Worm (Caenorhabditis elegans): ENCODE data around the gene clec-78.
A peak's percentile ranks its signal among the peaks of the same experiment; 100 is the strongest.

The clec-78 gene

DNA sequence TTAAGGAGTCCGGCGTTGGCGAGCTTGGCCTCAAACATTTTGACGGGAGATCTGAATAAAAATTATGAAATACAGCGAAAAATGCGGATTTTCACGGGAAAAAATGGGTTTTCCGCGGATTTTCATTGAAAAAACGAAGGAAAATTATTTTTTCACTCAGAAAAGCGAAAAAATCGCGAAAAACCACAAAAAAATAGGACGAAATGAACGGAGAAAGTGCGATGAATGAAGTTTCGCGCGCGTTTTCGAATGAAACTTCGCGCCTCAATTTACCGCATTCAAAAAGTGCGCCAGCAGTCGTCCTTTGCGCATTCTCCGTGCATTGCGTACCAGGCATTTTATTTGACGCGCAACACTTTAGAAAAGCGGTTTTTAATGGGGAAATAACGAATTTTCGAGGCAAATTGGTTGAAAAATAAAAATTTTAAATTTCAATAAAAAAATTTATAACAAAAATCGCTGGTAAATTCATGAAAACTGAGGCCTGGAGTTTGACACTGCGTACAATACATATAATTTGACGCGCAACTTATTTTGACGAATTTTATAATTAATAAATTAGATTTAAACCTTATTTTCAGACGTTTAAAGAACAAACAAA lies 60.6 kb downstream of the clec-78 start, which contains the start of gene pcn-1:
pcn-1 (minus strand) TSS at position 51 of the 601 bp plus-strand sequence.
- TF ChIP-seq flt-1 (GFP tag; IDR thresholded peaks at IDR 0.05): no peak
- TF ChIP-seq ets-7 (tag; optimal IDR thresholded peaks at IDR 0.05): no peak
- no peak for TF ChIP-seq ceh-36 (tag; optimal IDR thresholded peaks at IDR 0.05)
- no peak for TF ChIP-seq aly-1 (tag; optimal IDR thresholded peaks at IDR 0.05)
- 0 out of 2 replicates have a peak, but pooled peaks have one; percentile 14 for TF ChIP-seq pes-1 (GFP tag; IDR thresholded peaks at IDR 0.05)
- no peak for TF ChIP-seq hmbx-1 (tag; optimal IDR thresholded peaks at IDR 0.05)
- no peak for TF ChIP-seq tbx-11 (GFP tag; IDR thresholded peaks at IDR 0.05)
- TF ChIP-seq hmg-4 (GFP tag; optimal IDR thresholded peaks at IDR 0.05): peak; percentile 29
- no peak for TF ChIP-seq scrt-1 (GFP tag; IDR thresholded peaks at IDR 0.05)
- TF ChIP-seq F13C5.2 (tag; optimal IDR thresholded peaks at IDR 0.05): peak; percentile 49

DNA sequence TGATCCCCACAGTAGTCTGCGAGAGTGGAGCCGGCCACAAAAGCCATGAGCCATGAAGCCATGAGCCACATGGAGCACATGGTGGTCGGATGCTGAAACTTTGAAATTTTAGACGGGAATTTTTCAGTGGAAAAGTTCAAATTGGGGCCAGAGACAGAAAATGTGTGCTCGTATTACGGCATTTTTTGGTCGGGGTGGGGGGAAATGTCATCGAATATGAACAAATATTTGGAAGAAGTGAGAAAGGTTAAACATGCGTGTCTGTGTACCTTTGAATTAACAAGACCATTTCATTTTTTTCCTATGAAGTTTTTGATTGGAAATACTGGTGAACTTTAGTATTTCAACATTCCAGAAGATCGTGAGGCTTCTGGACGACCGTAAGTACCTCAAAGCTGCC lies 62.6 kb downstream of the clec-78 start, which contains the start of gene wrt-5:
wrt-5 (minus strand) TSS at position 101 of the 400 bp plus-strand sequence.
- no peak for TF ChIP-seq hnd-1 (tag; optimal IDR thresholded peaks at IDR 0.05)
- TF ChIP-seq tra-4 (tag; optimal IDR thresholded peaks at IDR 0.05): no peak

DNA sequence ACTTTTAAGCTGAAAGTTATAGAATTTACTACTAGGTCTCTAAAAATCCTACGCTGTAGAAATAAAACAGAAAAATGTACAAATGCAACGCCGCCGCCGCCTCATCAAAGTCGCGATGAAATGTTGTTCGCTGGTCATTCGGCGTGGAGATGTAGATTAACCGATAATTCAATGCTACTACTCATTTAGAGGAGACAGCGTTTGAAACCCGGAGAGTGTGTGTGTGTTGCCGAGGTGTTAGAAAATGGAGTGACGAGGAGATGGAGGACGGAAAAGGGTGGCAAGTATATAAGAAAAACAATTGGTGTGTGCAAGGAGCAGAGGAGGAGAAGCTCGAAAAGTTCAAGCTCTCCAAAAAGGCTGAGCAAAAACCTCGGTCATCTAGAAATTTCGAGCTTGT lies 63.4 kb downstream of the clec-78 start:
- no peak for TF ChIP-seq B0310.2 (tag; optimal IDR thresholded peaks at IDR 0.05)

DNA sequence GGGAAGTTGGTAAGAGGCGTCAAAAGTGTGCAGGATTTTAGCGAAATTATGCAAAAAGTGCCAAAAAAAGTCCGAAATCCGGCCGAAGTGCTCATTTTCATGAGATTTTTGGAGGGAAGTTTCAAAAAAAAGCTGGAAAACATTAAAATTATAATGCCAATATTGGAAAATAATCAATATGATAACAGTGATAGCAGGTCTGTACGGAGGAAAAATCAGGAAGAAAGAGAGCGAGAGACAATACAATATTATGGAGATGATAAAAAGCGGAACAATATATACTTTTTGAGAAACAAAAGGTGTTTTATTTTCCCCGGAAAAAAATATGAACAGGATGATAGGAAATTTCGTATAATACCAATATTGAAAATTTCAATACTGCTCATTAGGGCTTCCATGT lies 64.5 kb downstream of the clec-78 start:
- no peak for TF ChIP-seq flt-1 (GFP tag; IDR thresholded peaks at IDR 0.05)
- TF ChIP-seq sea-1 (GFP tag; conservative IDR thresholded peaks at IDR 0.05): no peak
- no peak for TF ChIP-seq pes-1 (GFP tag; IDR thresholded peaks at IDR 0.05)
- TF ChIP-seq hnd-1 (tag; optimal IDR thresholded peaks at IDR 0.05): no peak
- TF ChIP-seq ceh-36 (tag; optimal IDR thresholded peaks at IDR 0.05): no peak
- no peak for TF ChIP-seq tra-4 (tag; optimal IDR thresholded peaks at IDR 0.05)
- TF ChIP-seq F13C5.2 (tag; optimal IDR thresholded peaks at IDR 0.05): no peak
- no peak for TF ChIP-seq hmbx-1 (tag; optimal IDR thresholded peaks at IDR 0.05)
- TF ChIP-seq tbx-11 (GFP tag; IDR thresholded peaks at IDR 0.05): no peak
- no peak for TF ChIP-seq ama-1 (optimal IDR thresholded peaks at IDR 0.05)
- no peak for TF ChIP-seq ceh-13 (GFP tag; optimal IDR thresholded peaks at IDR 0.05)
- no peak for TF ChIP-seq hmg-4 (GFP tag; optimal IDR thresholded peaks at IDR 0.05)
- TF ChIP-seq ets-7 (tag; optimal IDR thresholded peaks at IDR 0.05): no peak
- TF ChIP-seq scrt-1 (GFP tag; IDR thresholded peaks at IDR 0.05): no peak
- no peak for TF ChIP-seq aly-1 (tag; optimal IDR thresholded peaks at IDR 0.05)
- TF ChIP-seq B0310.2 (tag; optimal IDR thresholded peaks at IDR 0.05): no peak
- no peak for TF ChIP-seq tbx-37 (GFP tag; conservative IDR thresholded peaks at IDR 0.05)

DNA sequence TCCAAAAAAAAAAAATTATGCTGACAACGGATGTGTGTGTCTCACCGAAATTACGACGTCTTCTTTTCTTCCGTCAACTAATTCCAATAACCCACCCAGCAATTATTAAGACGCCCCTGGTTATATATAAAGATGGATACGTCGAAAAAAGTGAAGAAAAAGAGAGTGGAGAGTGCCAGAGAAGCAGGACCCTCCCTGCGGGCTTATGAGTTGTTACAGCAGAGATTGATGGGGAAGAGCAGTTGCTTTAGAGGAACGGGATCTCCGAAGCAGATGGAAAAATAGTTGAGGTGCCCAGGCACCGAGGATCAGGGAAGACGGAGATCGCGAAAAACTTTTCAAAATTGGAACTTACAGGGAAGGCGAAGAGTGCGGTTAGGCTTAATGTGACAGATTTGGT lies 66.4 kb downstream of the clec-78 start:
- TF ChIP-seq F13C5.2 (tag; optimal IDR thresholded peaks at IDR 0.05) (no peak), aly-1 (tag; optimal IDR thresholded peaks at IDR 0.05) (no peak), hmg-4 (GFP tag; optimal IDR thresholded peaks at IDR 0.05) (no peak), tbx-37 (GFP tag; conservative IDR thresholded peaks at IDR 0.05) (no peak), sea-1 (GFP tag; conservative IDR thresholded peaks at IDR 0.05) (no peak), pes-1 (GFP tag; IDR thresholded peaks at IDR 0.05) (no peak), hnd-1 (tag; optimal IDR thresholded peaks at IDR 0.05) (no peak), ceh-36 (tag; optimal IDR thresholded peaks at IDR 0.05) (no peak), tra-4 (tag; optimal IDR thresholded peaks at IDR 0.05) (no peak), ama-1 (optimal IDR thresholded peaks at IDR 0.05) (no peak), flt-1 (GFP tag; IDR thresholded peaks at IDR 0.05) (no peak), ceh-13 (GFP tag; optimal IDR thresholded peaks at IDR 0.05) (no peak), B0310.2 (tag; optimal IDR thresholded peaks at IDR 0.05) (no peak)

DNA sequence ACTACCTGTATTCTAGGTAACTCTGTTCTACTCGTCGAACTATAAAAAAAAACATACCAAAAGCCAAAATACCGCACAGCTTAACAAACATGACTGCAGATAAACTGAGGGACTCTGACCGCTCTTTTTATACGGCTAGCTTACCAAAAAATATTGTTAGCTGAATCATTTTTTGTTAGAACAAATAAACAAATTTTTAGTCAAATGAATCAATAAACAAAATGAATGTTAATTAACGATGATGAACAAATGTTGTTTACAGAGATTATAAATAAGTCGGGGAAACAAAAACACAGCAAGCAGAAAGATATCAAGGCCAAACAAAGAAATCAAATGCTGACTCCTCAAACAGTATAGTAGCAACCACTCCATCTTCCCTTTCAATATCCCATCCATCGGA lies 74.7 kb downstream of the clec-78 start, which contains the start of gene ilys-6:
ilys-6 (minus strand) TSS at position 101 of the 400 bp plus-strand sequence.
- TF ChIP-seq scrt-1 (GFP tag; IDR thresholded peaks at IDR 0.05) (no peak), hmg-4 (GFP tag; optimal IDR thresholded peaks at IDR 0.05) (no peak), flt-1 (GFP tag; IDR thresholded peaks at IDR 0.05) (no peak), hnd-1 (tag; optimal IDR thresholded peaks at IDR 0.05) (no peak), ama-1 (optimal IDR thresholded peaks at IDR 0.05) (no peak), ets-7 (tag; optimal IDR thresholded peaks at IDR 0.05) (no peak), tbx-11 (GFP tag; IDR thresholded peaks at IDR 0.05) (no peak), F13C5.2 (tag; optimal IDR thresholded peaks at IDR 0.05) (no peak), B0310.2 (tag; optimal IDR thresholded peaks at IDR 0.05) (no peak), ceh-13 (GFP tag; optimal IDR thresholded peaks at IDR 0.05) (no peak), hmbx-1 (tag; optimal IDR thresholded peaks at IDR 0.05) (no peak), tra-4 (tag; optimal IDR thresholded peaks at IDR 0.05) (no peak), sea-1 (GFP tag; conservative IDR thresholded peaks at IDR 0.05) (no peak), pes-1 (GFP tag; IDR thresholded peaks at IDR 0.05) (no peak)
